Worm (Caenorhabditis elegans) whole organism, L4/young adult: ENCODE results near the gene F53F4.12.

Source experiments
- W03F9.2 ChIP-seq: fragments of 150-350 bp; optimal IDR thresholded peaks from 2 replicates; lab custom pipeline; 2014; ENCODE audit warnings: missing biosample characterization, missing genetic modification characterization
- dao-5 ChIP-seq: sonication (generic microtip); optimal IDR thresholded peaks from 2 replicates; lab custom pipeline; 2016; ENCODE audit warnings: missing genotype, missing genetic modification characterization, moderate library complexity, missing compliant biosample characterization
- him-1 ChIP-seq: sonication (generic microtip); optimal IDR thresholded peaks from 2 replicates; lab custom pipeline; 2016; ENCODE audit warnings: missing genotype, missing genetic modification reagents, missing genetic modification characterization, missing compliant biosample characterization

DNA sequence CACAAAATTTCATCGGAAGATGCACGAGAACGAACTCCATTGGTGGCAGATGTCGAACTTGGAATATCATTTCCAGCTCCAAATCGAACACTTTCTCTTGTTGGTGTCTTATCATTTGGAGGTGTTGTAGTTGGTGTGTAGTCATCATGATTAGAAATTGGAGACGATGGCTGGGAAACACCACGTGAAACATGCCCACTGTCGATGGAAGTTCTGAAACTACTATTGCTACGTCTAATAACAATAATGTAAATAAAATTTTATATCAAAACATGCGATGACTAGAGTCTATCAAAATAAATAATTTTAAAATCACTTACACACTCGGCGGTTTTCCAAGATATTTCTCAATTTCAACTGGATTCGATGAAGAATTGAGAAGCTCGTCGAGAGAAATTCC is 26.5 kb downstream of the F53F4.12 start:
- TF ChIP-seq dao-5 (tag; lab: Kevin White, UChicago), result no peak
- TF ChIP-seq him-1 (tag; lab: Kevin White, UChicago), result no peak
- no peak for TF ChIP-seq W03F9.2 (tag; lab: Kevin White, UChicago)
